Worm (Caenorhabditis elegans): ENCODE data around the gene col-127.
A peak's percentile ranks its signal among the peaks of the same experiment; 100 is the strongest.

The col-127 gene

DNA sequence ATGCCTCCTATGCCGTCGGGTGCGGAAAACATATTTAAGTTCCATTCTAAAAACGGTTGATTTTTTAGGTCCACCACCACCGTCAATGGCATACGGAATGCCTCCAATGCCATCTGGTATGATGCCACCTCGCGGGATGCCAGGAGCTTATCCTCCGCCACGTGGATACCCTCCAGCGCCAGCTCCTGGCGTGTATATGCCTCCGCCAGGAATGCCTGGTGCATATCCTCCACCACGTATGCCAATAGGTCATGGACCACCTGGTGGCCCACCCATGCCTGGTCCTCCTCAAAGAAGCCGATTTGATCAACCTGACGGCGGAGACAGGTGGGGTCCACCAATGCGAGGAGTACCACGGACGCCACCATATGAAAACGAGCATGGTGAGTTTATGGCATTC, 45.5 kb upstream of the col-127 start:
- no peak for TF ChIP-seq mec-3 (tag; optimal IDR thresholded peaks at IDR 0.05; ENCODE audit: borderline replicate concordance)

- TF ChIP-seq npax-4 (tag; optimal IDR thresholded peaks at IDR 0.05) (no peak), ceh-22 (tag; optimal IDR thresholded peaks at IDR 0.05) (no peak), F13H6.1 (tag; optimal IDR thresholded peaks at IDR 0.05) (peak; percentile 45), sdc-2 (tag; optimal IDR thresholded peaks at IDR 0.05) (no peak), che-1 (tag; optimal IDR thresholded peaks at IDR 0.05) (peak; percentile 33), pax-1 (tag; optimal IDR thresholded peaks at IDR 0.05) (no peak), ceh-45 (GFP tag; IDR thresholded peaks at IDR 0.05) (no peak), lim-6 (tag; optimal IDR thresholded peaks at IDR 0.05) (peak; percentile 55), C08G9.2 (tag; optimal IDR thresholded peaks at IDR 0.05) (no peak), ceh-48 (tag; optimal IDR thresholded peaks at IDR 0.05) (no peak), nhr-232 (tag; optimal IDR thresholded peaks at IDR 0.05) (peak; percentile 45), pha-4 (tag; optimal IDR thresholded peaks at IDR 0.05) (no peak), hlh-6 (tag; optimal IDR thresholded peaks at IDR 0.05) (no peak), mec-3 (tag; optimal IDR thresholded peaks at IDR 0.05; ENCODE audit: borderline replicate concordance) (no peak), ref-2 (tag; optimal IDR thresholded peaks at IDR 0.05) (peak; percentile 60), hlh-15 (tag; optimal IDR thresholded peaks at IDR 0.05) (peak; percentile 12), ceh-31 (tag; optimal IDR thresholded peaks at IDR 0.05) (peak; percentile 82), T23F11.4 (GFP tag; optimal IDR thresholded peaks at IDR 0.05) (no peak), pha-2 (tag; optimal IDR thresholded peaks at IDR 0.05) (peak; percentile 2), ceh-24 (tag; optimal IDR thresholded peaks at IDR 0.05) (no peak), eyg-1 (tag; optimal IDR thresholded peaks at IDR 0.05) (peak; percentile 32), tbx-7 (tag; optimal IDR thresholded peaks at IDR 0.05) (peak; percentile 4), K02D7.2 (tag; optimal IDR thresholded peaks at IDR 0.05) (no peak), odd-2 (tag; optimal IDR thresholded peaks at IDR 0.05) (peak; percentile 13), pros-1 (tag; optimal IDR thresholded peaks at IDR 0.05) (no peak), gmeb-2 (tag; optimal IDR thresholded peaks at IDR 0.05) (peak; percentile 19), lin-11 (tag; optimal IDR thresholded peaks at IDR 0.05) (peak; percentile 18), unc-86 (tag; optimal IDR thresholded peaks at IDR 0.05) (no peak), ets-4 (tag; optimal IDR thresholded peaks at IDR 0.05) (peak; percentile 16), ceh-18 (tag; optimal IDR thresholded peaks at IDR 0.05) (peak; percentile 27), fkh-6 (tag; optimal IDR thresholded peaks at IDR 0.05) (peak; percentile 63), zip-5 (tag; optimal IDR thresholded peaks at IDR 0.05) (peak; percentile 42), ahr-1 (tag; optimal IDR thresholded peaks at IDR 0.05) (peak; percentile 8), ceh-2 (tag; optimal IDR thresholded peaks at IDR 0.05) (peak; percentile 69), dve-1 (tag; optimal IDR thresholded peaks at IDR 0.05) (no peak), elt-4 (tag; optimal IDR thresholded peaks at IDR 0.05) (no peak), sox-4 (tag; optimal IDR thresholded peaks at IDR 0.05) (peak; percentile 29), hlh-8 (tag; optimal IDR thresholded peaks at IDR 0.05) (no peak), ceh-9 (tag; optimal IDR thresholded peaks at IDR 0.05) (no peak), fkh-10 (GFP tag; optimal IDR thresholded peaks at IDR 0.05) (no peak), pag-3 (tag; optimal IDR thresholded peaks at IDR 0.05; ENCODE audit: borderline replicate concordance) (no peak), rnt-1 (tag; optimal IDR thresholded peaks at IDR 0.05) (no peak), ttx-3 (tag; optimal IDR thresholded peaks at IDR 0.05) (peak; percentile 23), C38D4.7 (GFP tag; optimal IDR thresholded peaks at IDR 0.05) (peak; percentile 28), ceh-14 (tag; optimal IDR thresholded peaks at IDR 0.05) (peak; percentile 90), dmd-4 (tag; optimal IDR thresholded peaks at IDR 0.05; ENCODE audit: borderline replicate concordance) (peak; percentile 45), ceh-30 (tag; optimal IDR thresholded peaks at IDR 0.05) (no peak), Y22D7AL.16 (tag; optimal IDR thresholded peaks at IDR 0.05) (no peak), pat-9 (tag; optimal IDR thresholded peaks at IDR 0.05) (peak; percentile 3), syd-9 (tag; optimal IDR thresholded peaks at IDR 0.05) (peak; percentile 31), ama-1 (optimal IDR thresholded peaks at IDR 0.05) (no peak), ceh-6 (GFP tag; optimal IDR thresholded peaks at IDR 0.05) (peak; percentile 31)
Measured at ce11 chrIV:11310624-11311023, 44.6 kb upstream of the col-127 start, which contains the start of gene znf-207. znf-207 (plus strand) TSS chrIV:11310972.
